Worm (Caenorhabditis elegans): Measurements from ENCODE around the gene clec-56.

The clec-56 gene

ce11 chrV:14482728-14483210 lies 8.6 kb downstream of the clec-56 start, which contains the start of gene R02D5.3:
R02D5.3 (plus strand) TSS chrV:14483160.
- TF ChIP-seq elt-2 (tag; optimal IDR thresholded peaks at IDR 0.05) (peak; percentile 34), ceh-90 (tag; optimal IDR thresholded peaks at IDR 0.05) (no peak)

- TF ChIP-seq jun-1 (tag; optimal IDR thresholded peaks at IDR 0.05), result no peak
- no peak for TF ChIP-seq grh-1 (GFP tag; IDR thresholded peaks at IDR 0.05)
- no peak for TF ChIP-seq efl-1 (optimal IDR thresholded peaks at IDR 0.05)
- no peak for TF ChIP-seq efl-1 (GFP tag; optimal IDR thresholded peaks at IDR 0.05 in 1 of 2)
- no peak for TF ChIP-seq egl-27 (tag; optimal IDR thresholded peaks at IDR 0.05)
- no peak for TF ChIP-seq nhr-71 (tag; optimal IDR thresholded peaks at IDR 0.05)
- TF ChIP-seq fkh-10 (GFP tag; optimal IDR thresholded peaks at IDR 0.05), result no peak
Observed at ce11 chrV:14484582-14484981, 10.4 kb downstream of the clec-56 start, which contains the start of gene R02D5.4. R02D5.4 (minus strand) TSS chrV:14484682.

- TF ChIP-seq swsn-7 (tag; optimal IDR thresholded peaks at IDR 0.05) (no peak), sup-37 (GFP tag; optimal IDR thresholded peaks at IDR 0.05) (no peak), lin-14 (GFP tag; optimal IDR thresholded peaks at IDR 0.05) (peak; percentile 25)
Observed at ce11 chrV:14491097-14491496, 16.9 kb downstream of the clec-56 start.

- TF ChIP-seq dpl-1 (GFP tag; optimal IDR thresholded peaks at IDR 0.05) (no peak), nhr-20 (tag; optimal IDR thresholded peaks at IDR 0.05) (no peak), nhr-28 (tag; optimal IDR thresholded peaks at IDR 0.05) (no peak), zag-1 (tag; optimal IDR thresholded peaks at IDR 0.05) (no peak), nhr-19 (GFP tag; conservative IDR thresholded peaks at IDR 0.05) (no peak), unc-30 (tag; optimal IDR thresholded peaks at IDR 0.05) (no peak)
Observed at ce11 chrV:14493665-14494064, 19.5 kb downstream of the clec-56 start.

- TF ChIP-seq blmp-1 (tag; optimal IDR thresholded peaks at IDR 0.05), result peak; percentile 94
- TF ChIP-seq nhr-19 (GFP tag; conservative IDR thresholded peaks at IDR 0.05), result no peak
- peak; percentile 51 for TF ChIP-seq lin-14 (GFP tag; optimal IDR thresholded peaks at IDR 0.05)
Observed at ce11 chrV:14495493-14495892, 21.3 kb downstream of the clec-56 start.

- TF ChIP-seq tbx-2 (tag; optimal IDR thresholded peaks at IDR 0.05), result no peak
- no peak for TF ChIP-seq fos-1 (tag; optimal IDR thresholded peaks at IDR 0.05)
- TF ChIP-seq elt-2 (tag; optimal IDR thresholded peaks at IDR 0.05), result no peak
- no peak for TF ChIP-seq mab-9 (GFP tag; IDR thresholded peaks at IDR 0.05)
- TF ChIP-seq nhr-85 (tag), result peak; percentile 34
- no peak for TF ChIP-seq mep-1 (tag; optimal IDR thresholded peaks at IDR 0.05)
Observed at ce11 chrV:14496446-14496845, 22.2 kb downstream of the clec-56 start.

ce11 chrV:14498204-14498603 lies 24.0 kb downstream of the clec-56 start:
- TF ChIP-seq nhr-77 (tag; optimal IDR thresholded peaks at IDR 0.05), result no peak
- no peak for TF ChIP-seq efl-1 (optimal IDR thresholded peaks at IDR 0.05)
- peak in 1 of 2 experiments; percentile 50 for TF ChIP-seq efl-1 (GFP tag; optimal IDR thresholded peaks at IDR 0.05 in 1 of 2)
- no peak for TF ChIP-seq unc-30 (tag; optimal IDR thresholded peaks at IDR 0.05)
- no peak for TF ChIP-seq dpl-1 (GFP tag; optimal IDR thresholded peaks at IDR 0.05)
- TF ChIP-seq alr-1 (tag; optimal IDR thresholded peaks at IDR 0.05; ENCODE audit: borderline replicate concordance), result no peak
- TF ChIP-seq blmp-1 (tag; optimal IDR thresholded peaks at IDR 0.05), result peak; percentile 2

- TF ChIP-seq skn-1 (tag; optimal IDR thresholded peaks at IDR 0.05) (peak; percentile 42), snu-23 (GFP tag; optimal IDR thresholded peaks at IDR 0.05) (peak; percentile 17), efl-1 (optimal IDR thresholded peaks at IDR 0.05) (no peak), efl-1 (GFP tag; optimal IDR thresholded peaks at IDR 0.05 in 1 of 2) (peak in 1 of 2 experiments; percentile 91), mep-1 (tag; optimal IDR thresholded peaks at IDR 0.05) (peak; percentile 45), nhr-85 (tag) (peak; percentile 83), lsy-2 (tag; optimal IDR thresholded peaks at IDR 0.05) (peak in 1 of 2 experiments; percentile 22), lin-35 (GFP tag; optimal IDR thresholded peaks at IDR 0.05) (peak in 1 of 2 experiments; percentile 46), blmp-1 (tag; optimal IDR thresholded peaks at IDR 0.05) (peak; percentile 44), nhr-20 (tag; optimal IDR thresholded peaks at IDR 0.05) (peak; percentile 39), elt-3 (tag; optimal IDR thresholded peaks at IDR 0.05) (peak in 2 of 6 experiments; percentile 47 to 65), fkh-4 (tag; optimal IDR thresholded peaks at IDR 0.05; ENCODE audit: borderline replicate concordance) (no peak), mdl-1 (tag; optimal IDR thresholded peaks at IDR 0.05) (no peak), tbx-2 (tag; optimal IDR thresholded peaks at IDR 0.05) (no peak), lin-14 (GFP tag; optimal IDR thresholded peaks at IDR 0.05) (peak; percentile 59), swsn-7 (tag; optimal IDR thresholded peaks at IDR 0.05) (no peak)
Observed at ce11 chrV:14499074-14499864, 25.1 kb downstream of the clec-56 start.

Measured in whole organism, L1 larva.